Fruit fly (Drosophila melanogaster) whole organism, embryonic: ENCODE results near the gene psh.

Experiments
- Abd-B ChIP-seq: fragments of 200-800 bp; sonication (Bioruptor generic); optimal IDR thresholded peaks from 2 replicates; lab custom pipeline; 2018; ENCODE audit warnings: missing biosample characterization, mild to moderate bottlenecking, missing genetic modification characterization, moderate library complexity
- Bdp1 ChIP-seq: fragments of 200-800 bp; sonication (Bioruptor generic); optimal IDR thresholded peaks from 3 replicates; lab custom pipeline; 2016; ENCODE audit warnings: missing biosample characterization, missing genetic modification characterization
- Bgb ChIP-seq: fragments of 200-800 bp; sonication (Bioruptor generic); IDR thresholded peaks from 2 replicates; pipeline ENCODE4 v1.3.6; 2022; ENCODE audit warnings: missing biosample characterization, missing genetic modification characterization; ENCODE audit not compliant: partially characterized antibody
- BtbVII ChIP-seq: fragments of 200-800 bp; sonication (Bioruptor generic); optimal IDR thresholded peaks from 3 replicates; lab custom pipeline; 2017; ENCODE audit warnings: missing biosample characterization, mild to moderate bottlenecking, missing genetic modification characterization
- CG11247 ChIP-seq: fragments of 200-800 bp; sonication (Bioruptor generic); IDR thresholded peaks from 2 replicates; pipeline ENCODE4 v1.3.6; 2022; ENCODE audit warnings: missing biosample characterization, missing genetic modification characterization
- CG11504 ChIP-seq: fragments of 200-800 bp; sonication (Bioruptor generic); optimal IDR thresholded peaks from 3 replicates; lab custom pipeline; 2019; ENCODE audit warnings: missing biosample characterization, mild to moderate bottlenecking, missing genetic modification characterization, moderate library complexity
- CG12391 ChIP-seq: fragments of 200-800 bp; sonication (Bioruptor generic); optimal IDR thresholded peaks from 3 replicates; lab custom pipeline; 2018; ENCODE audit warnings: missing biosample characterization, mild to moderate bottlenecking, missing genetic modification characterization, moderate library complexity
- CG14965 ChIP-seq: fragments of 200-800 bp; sonication (Bioruptor generic); optimal IDR thresholded peaks from 2 replicates; lab custom pipeline; 2016; ENCODE audit warnings: missing biosample characterization, missing genetic modification characterization, borderline replicate concordance
- CG15479 ChIP-seq: fragments of 200-800 bp; sonication (Bioruptor generic); optimal IDR thresholded peaks from 3 replicates; lab custom pipeline; 2019; ENCODE audit warnings: missing biosample characterization, mild to moderate bottlenecking, missing genetic modification characterization, moderate library complexity
- CG17328 ChIP-seq: fragments of 200-800 bp; sonication (Bioruptor generic); IDR thresholded peaks from 2 replicates; pipeline ENCODE4 v1.3.6; 2022; ENCODE audit warnings: missing biosample characterization, missing genetic modification characterization
- CG18262 ChIP-seq: fragments of 200-800 bp; optimal IDR thresholded peaks from 3 replicates; lab custom pipeline; 2019; ENCODE audit warnings: missing biosample characterization, mild to moderate bottlenecking, missing genetic modification characterization, moderate library complexity
- CG18619 ChIP-seq: fragments of 200-800 bp; sonication (Bioruptor generic); optimal IDR thresholded peaks from 3 replicates; lab custom pipeline; 2017; ENCODE audit warnings: missing biosample characterization, mild to moderate bottlenecking, missing genetic modification characterization
- CG2199 ChIP-seq: fragments of 200-800 bp; sonication (Bioruptor generic); IDR thresholded peaks from 3 replicates; pipeline ENCODE4 v1.3.6; 2022; ENCODE audit warnings: missing biosample characterization, missing genetic modification characterization
- CG2712 ChIP-seq: fragments of 200-800 bp; optimal IDR thresholded peaks from 3 replicates; lab custom pipeline; 2019; ENCODE audit warnings: missing biosample characterization, mild to moderate bottlenecking, missing genetic modification characterization, moderate library complexity
- CG2875 ChIP-seq: fragments of 200-800 bp; sonication (Bioruptor generic); optimal IDR thresholded peaks from 2 replicates; lab custom pipeline; 2017; ENCODE audit warnings: missing biosample characterization, mild to moderate bottlenecking, missing genetic modification characterization, missing genetic modification reagents
- CG31441 ChIP-seq: fragments of 200-800 bp; sonication (Bioruptor generic); IDR thresholded peaks from 2 replicates; pipeline ENCODE4 v1.3.6; 2022; ENCODE audit warnings: missing biosample characterization, missing genetic modification characterization
- CG32532 ChIP-seq: fragments of 200-800 bp; sonication (Bioruptor generic); IDR thresholded peaks from 2 replicates; pipeline ENCODE4 v1.3.6; 2022; ENCODE audit warnings: missing biosample characterization, missing genetic modification characterization
- CG32767 ChIP-seq: fragments of 200-800 bp; sonication (Bioruptor generic); IDR thresholded peaks from 2 replicates; pipeline ENCODE4 v1.3.6; 2022; ENCODE audit warnings: missing biosample characterization, missing genetic modification characterization
- CG4854 ChIP-seq: fragments of 200-800 bp; sonication (Bioruptor generic); optimal IDR thresholded peaks from 2 replicates; lab custom pipeline; 2016; ENCODE audit warnings: missing biosample characterization, missing genetic modification characterization, inconsistent platforms
- CG6813 ChIP-seq: fragments of 200-800 bp; sonication (Bioruptor generic); optimal IDR thresholded peaks from 2 replicates; lab custom pipeline; 2017; ENCODE audit warnings: missing biosample characterization, missing genetic modification characterization, mild to moderate bottlenecking, moderate library complexity, missing genetic modification reagents
- CG7745 ChIP-seq: fragments of 200-800 bp; sonication (Bioruptor generic); optimal IDR thresholded peaks from 2 replicates; lab custom pipeline; 2018; ENCODE audit warnings: missing biosample characterization, mild to moderate bottlenecking, missing genetic modification characterization, moderate library complexity
- CG8478 ChIP-seq: fragments of >200 bp; optimal IDR thresholded peaks from 2 replicates; lab custom pipeline; 2018
- CG8924 ChIP-seq: fragments of 200-800 bp; optimal IDR thresholded peaks from 3 replicates; lab custom pipeline; 2019; ENCODE audit warnings: missing biosample characterization, mild to moderate bottlenecking, missing genetic modification characterization, moderate library complexity
- CG9437 ChIP-seq: fragments of 200-800 bp; sonication (Bioruptor generic); optimal IDR thresholded peaks from 2 replicates; lab custom pipeline; 2018; ENCODE audit warnings: missing biosample characterization, mild to moderate bottlenecking, missing genetic modification characterization
- Deaf1 ChIP-seq: fragments of 200-800 bp; optimal IDR thresholded peaks from 3 replicates; lab custom pipeline; 2019; ENCODE audit warnings: missing biosample characterization, mild to moderate bottlenecking, missing genetic modification characterization, moderate library complexity
- Fer3 ChIP-seq: fragments of 200-800 bp; sonication (Bioruptor generic); optimal IDR thresholded peaks from 2 replicates; lab custom pipeline; 2018; ENCODE audit warnings: missing biosample characterization, mild to moderate bottlenecking, missing genetic modification characterization, moderate library complexity
- H15 ChIP-seq: fragments of 200-800 bp; sonication (Bioruptor generic); IDR thresholded peaks from 3 replicates; pipeline ENCODE4 v1.3.6; 2022; ENCODE audit warnings: missing biosample characterization, missing genetic modification characterization
- HHEX ChIP-seq: fragments of 200-800 bp; sonication (Bioruptor generic); optimal IDR thresholded peaks from 3 replicates; lab custom pipeline; 2017; ENCODE audit warnings: missing biosample characterization, mild to moderate bottlenecking, missing genetic modification characterization, missing genetic modification reagents
- HLHmδ ChIP-seq: fragments of 200-800 bp; sonication (Bioruptor generic); optimal IDR thresholded peaks from 2 replicates; lab custom pipeline; 2018; ENCODE audit warnings: missing biosample characterization, mild to moderate bottlenecking, missing genetic modification characterization, moderate library complexity
- Hr51 ChIP-seq, 2 experiments: fragments of 200-800 bp; sonication (Bioruptor generic); optimal IDR thresholded peaks; 2 replicates in 1 of 2; 3 replicates in 1 of 2; lab custom pipeline; 2016 to 2018; ENCODE audit warnings: missing biosample characterization in 2 of 2, missing genetic modification characterization in 2 of 2, mild to moderate bottlenecking in 1 of 2, moderate library complexity in 1 of 2
- Lhr ChIP-seq: fragments of 200-800 bp; sonication (Bioruptor generic); optimal IDR thresholded peaks from 3 replicates; lab custom pipeline; 2017; ENCODE audit warnings: mild to moderate bottlenecking, missing biosample characterization, missing genetic modification reagents, missing genetic modification characterization
- NFAT ChIP-seq: fragments of 200-800 bp; sonication (Bioruptor generic); IDR thresholded peaks from 2 replicates; pipeline ENCODE4 v1.3.6; 2022; ENCODE audit warnings: missing biosample characterization, missing genetic modification characterization
- Nf-YA ChIP-seq: fragments of 200-800 bp; sonication (Bioruptor generic); IDR thresholded peaks from 2 replicates; pipeline ENCODE4 v1.3.6; 2022; ENCODE audit warnings: missing biosample characterization, missing genetic modification characterization
- Ssrp ChIP-seq: fragments of 200-800 bp; sonication (Bioruptor generic); optimal IDR thresholded peaks from 2 replicates; lab custom pipeline; 2018; ENCODE audit warnings: missing biosample characterization, mild to moderate bottlenecking, missing genetic modification characterization, moderate library complexity
- bowl ChIP-seq: fragments of 200-800 bp; sonication (Bioruptor generic); IDR thresholded peaks from 2 replicates; pipeline ENCODE4 v1.3.6; 2022; ENCODE audit warnings: missing biosample characterization, missing genetic modification characterization
- cato ChIP-seq: fragments of 200-800 bp; sonication (Bioruptor generic); optimal IDR thresholded peaks from 2 replicates; lab custom pipeline; 2016; ENCODE audit warnings: missing biosample characterization, missing genetic modification characterization, borderline replicate concordance
- chif ChIP-seq, 2 experiments: fragments of 200-800 bp; sonication (Bioruptor generic); optimal IDR thresholded peaks; 3 replicates each; lab custom pipeline; 2016; ENCODE audit warnings: missing biosample characterization in 2 of 2, missing genetic modification characterization in 2 of 2
- chm ChIP-seq: fragments of 200-800 bp; sonication (Bioruptor generic); IDR thresholded peaks from 2 replicates; pipeline ENCODE4 v1.3.6; 2022; ENCODE audit warnings: missing biosample characterization, missing genetic modification characterization
- ci ChIP-seq: fragments of 200-800 bp; sonication (Bioruptor generic); IDR thresholded peaks from 3 replicates; pipeline ENCODE4 v1.3.6; 2022; ENCODE audit warnings: missing biosample characterization, missing genetic modification characterization
- dati ChIP-seq: fragments of 200-800 bp; sonication (Bioruptor generic); IDR thresholded peaks from 2 replicates; pipeline ENCODE4 v1.3.6; 2022; ENCODE audit warnings: missing biosample characterization, missing genetic modification characterization
- dmrt11E ChIP-seq: fragments of 200-800 bp; sonication (Bioruptor generic); optimal IDR thresholded peaks from 3 replicates; lab custom pipeline; 2018; ENCODE audit warnings: missing biosample characterization, mild to moderate bottlenecking, missing genetic modification characterization, moderate library complexity
- fd102C ChIP-seq: fragments of 200-800 bp; sonication (Bioruptor generic); optimal IDR thresholded peaks from 2 replicates; lab custom pipeline; 2018; ENCODE audit warnings: missing biosample characterization, mild to moderate bottlenecking, missing genetic modification characterization, moderate library complexity
- gce ChIP-seq: fragments of 200-800 bp; sonication (Bioruptor generic); IDR thresholded peaks from 3 replicates; pipeline ENCODE4 v1.3.6; 2022; ENCODE audit warnings: missing biosample characterization, missing genetic modification characterization
- gem ChIP-seq: fragments of 200-800 bp; sonication (Bioruptor generic); optimal IDR thresholded peaks from 2 replicates; lab custom pipeline; 2019; ENCODE audit warnings: missing biosample characterization, mild to moderate bottlenecking, missing genetic modification characterization, moderate library complexity
- kay ChIP-seq: fragments of 200-800 bp; sonication (Bioruptor generic); optimal IDR thresholded peaks from 2 replicates; lab custom pipeline; 2016; ENCODE audit warnings: missing biosample characterization, missing genetic modification characterization
- kni ChIP-seq: fragments of 200-800 bp; sonication (Bioruptor generic); optimal IDR thresholded peaks from 3 replicates; lab custom pipeline; 2017; ENCODE audit warnings: mild to moderate bottlenecking, missing biosample characterization, missing genetic modification reagents, missing genetic modification characterization
- lola ChIP-seq, 3 experiments: fragments of >200 bp in 2 of 3; fragments of 200-800 bp in 1 of 3; sonication (Bioruptor generic) in 1 of 3; optimal IDR thresholded peaks; 2 replicates each; lab custom pipeline; 2017 to 2019; ENCODE audit warnings: missing biosample characterization in 3 of 3, missing genetic modification characterization in 3 of 3, mild to moderate bottlenecking in 1 of 3, moderate library complexity in 1 of 3
- nmo ChIP-seq: fragments of 200-800 bp; sonication (Bioruptor generic); optimal IDR thresholded peaks from 2 replicates; lab custom pipeline; 2018; ENCODE audit warnings: missing biosample characterization, mild to moderate bottlenecking, missing genetic modification characterization, moderate library complexity
- p53 ChIP-seq: fragments of 200-800 bp; sonication (Bioruptor generic); optimal IDR thresholded peaks from 2 replicates; lab custom pipeline; 2016; ENCODE audit warnings: missing biosample characterization, missing genetic modification characterization

Gene psh

dm6 chrX:18523146-18523812 is 36.6 kb upstream of the psh start (continued):
- TF ChIP-seq ci (no peak), kni (no peak), Bgb (GFP tag; lab: Robert Waterston, UW) (no peak), CG12391 (tag; lab: Kevin White, UChicago) (peak; percentile 32), dati (no peak), NFAT (GFP tag; lab: Robert Waterston, UW) (no peak), CG2875 (GFP tag; lab: Kevin White, UChicago) (no peak), chm (no peak), bowl (GFP tag; lab: Robert Waterston, UW) (no peak), cato (no peak), Fer3 (no peak), CG31441 (peak; percentile 32; the same call in 1 of the 2 replicates), CG2199 (GFP tag; lab: Robert Waterston, UW) (no peak), Ssrp (peak; percentile 20), H15 (GFP tag; lab: Robert Waterston, UW) (no peak), Deaf1 (tag; lab: Kevin White, UChicago) (no peak), CG4854 (no peak), CG17328 (GFP tag; lab: Robert Waterston, UW) (0 out of 2 replicates have a peak, but pooled peaks have one; percentile 10), kay (GFP tag; lab: Kevin White, UChicago) (no peak), CG9437 (GFP tag; lab: Kevin White, UChicago) (peak; percentile 16), HHEX (GFP tag; lab: Kevin White, UChicago) (no peak), nmo (GFP tag; lab: Kevin White, UChicago) (peak; percentile 54), CG14965 (GFP tag; lab: Kevin White, UChicago) (no peak), CG15479 (GFP tag; lab: Kevin White, UChicago) (no peak), CG2712 (tag; lab: Kevin White, UChicago) (peak; percentile 42), Hr51 (GFP tag; optimal IDR thresholded peaks at IDR 0.05; lab: Kevin White, UChicago) (peak in 1 of 2 experiments; percentile 23), lola (GFP tag; optimal IDR thresholded peaks at IDR 0.05; lab: Kevin White, UChicago) (peak in 1 of 3 experiments; percentile 68), chif (GFP tag; optimal IDR thresholded peaks at IDR 0.05; lab: Kevin White, UChicago) (no peak), CG7745 (no peak), Bdp1 (GFP tag; lab: Kevin White, UChicago) (no peak), CG11247 (GFP tag; lab: Robert Waterston, UW) (no peak), dmrt11E (tag; lab: Kevin White, UChicago) (peak; percentile 58), BtbVII (GFP tag; lab: Kevin White, UChicago) (no peak), Abd-B (GFP tag; lab: Kevin White, UChicago) (no peak), fd102C (GFP tag; lab: Kevin White, UChicago) (no peak), p53 (GFP tag; lab: Kevin White, UChicago) (no peak), CG8924 (peak; percentile 29), Nf-YA (GFP tag; lab: Robert Waterston, UW) (no peak), gem (peak; percentile 54), Lhr (no peak), CG18619 (GFP tag; lab: Kevin White, UChicago) (no peak), HLHmδ (no peak), CG11504 (tag; lab: Kevin White, UChicago) (peak; percentile 43), CG8478 (lab: Kevin White, UChicago) (no peak), CG18262 (tag; lab: Kevin White, UChicago) (peak; percentile 71), CG6813 (GFP tag; lab: Kevin White, UChicago) (no peak), gce (GFP tag; lab: Robert Waterston, UW) (no peak), CG32532 (GFP tag; lab: Robert Waterston, UW) (no peak), CG32767 (GFP tag; lab: Robert Waterston, UW) (no peak)
